Fruit fly (Drosophila melanogaster): ENCODE data around the gene CG2113.

DNA sequence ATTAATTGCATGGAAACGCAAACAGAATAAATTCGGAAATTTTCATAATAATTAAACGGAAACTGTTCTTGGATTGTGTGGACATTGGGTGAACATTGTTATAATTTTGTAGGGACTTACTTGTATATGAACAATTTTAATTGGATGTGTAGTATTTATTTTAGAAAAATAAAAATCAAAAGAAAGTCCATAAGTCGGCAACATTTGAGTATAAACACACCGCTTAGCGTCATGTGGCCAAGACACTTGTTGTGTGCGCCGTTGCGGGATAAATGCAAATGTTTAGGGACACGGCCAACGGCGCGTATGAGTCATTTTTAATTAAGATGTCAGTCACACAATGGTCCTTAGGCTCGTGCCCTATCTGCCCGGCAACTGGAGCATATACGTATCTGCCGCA lies 8.7 kb upstream of the CG2113 start:
- TF ChIP-seq insv (optimal IDR thresholded peaks at IDR 0.05), result no peak
- no peak for TF ChIP-seq Sin3A (optimal IDR thresholded peaks at IDR 0.05)
- no peak for TF ChIP-seq h (optimal IDR thresholded peaks at IDR 0.05)
- no peak for TF ChIP-seq ttk (optimal IDR thresholded peaks at IDR 0.05)
